Worm (Caenorhabditis elegans) whole organism, mixed stage, embryonic: ENCODE results near the gene col-170.

Experiments used
- M03D4.4 ChIP-seq: sonication (generic microtip); optimal IDR thresholded peaks from 2 replicates; lab custom pipeline; 2017; ENCODE audit warnings: mild to moderate bottlenecking, missing genetic modification characterization, missing compliant biosample characterization
- bed-3 ChIP-seq: fragments of 200-800 bp; sonication (Bioruptor generic); optimal IDR thresholded peaks from 3 replicates; lab custom pipeline; 2018; ENCODE audit warnings: mild to moderate bottlenecking, missing genetic modification characterization, moderate library complexity, missing compliant biosample characterization
- blmp-1 ChIP-seq: fragments of 150-350 bp; optimal IDR thresholded peaks from 2 replicates; lab custom pipeline; 2014; ENCODE audit warnings: missing biosample characterization, missing genetic modification characterization
- ceh-39 ChIP-seq: fragments of 150-350 bp; optimal IDR thresholded peaks from 2 replicates; lab custom pipeline; 2014; ENCODE audit warnings: missing biosample characterization, missing genetic modification characterization
- ceh-43 ChIP-seq: fragments of 200-800 bp; sonication (Bioruptor generic); optimal IDR thresholded peaks from 2 replicates; lab custom pipeline; 2018; ENCODE audit warnings: mild to moderate bottlenecking, missing genetic modification characterization, moderate library complexity, missing compliant biosample characterization
- ceh-83 ChIP-seq: fragments of 200-800 bp; sonication (Bioruptor generic); optimal IDR thresholded peaks from 2 replicates; lab custom pipeline; 2018; ENCODE audit warnings: mild to moderate bottlenecking, missing genetic modification characterization, missing compliant biosample characterization
- cnd-1 ChIP-seq: fragments of 200-800 bp; sonication (Bioruptor generic); optimal IDR thresholded peaks from 2 replicates; lab custom pipeline; 2018; ENCODE audit warnings: mild to moderate bottlenecking, missing genetic modification characterization, missing compliant biosample characterization
- elt-1 ChIP-seq: sonication (generic microtip); optimal IDR thresholded peaks from 2 replicates; lab custom pipeline; 2017; ENCODE audit warnings: missing genetic modification characterization, mild to moderate bottlenecking, missing compliant biosample characterization, antibody characterized with exemption, moderate library complexity, borderline replicate concordance; ENCODE audit not compliant: insufficient read depth
- elt-3 ChIP-seq: fragments of 150-350 bp; optimal IDR thresholded peaks from 2 replicates; lab custom pipeline; 2014; ENCODE audit warnings: missing biosample characterization, missing genetic modification characterization
- flh-1 ChIP-seq: fragments of 200-800 bp; sonication (Bioruptor generic); optimal IDR thresholded peaks from 2 replicates; lab custom pipeline; 2018; ENCODE audit warnings: mild to moderate bottlenecking, missing genetic modification characterization, moderate library complexity, missing compliant biosample characterization
- ham-2 ChIP-seq: fragments of 200-800 bp; sonication (Bioruptor generic); optimal IDR thresholded peaks from 2 replicates; lab custom pipeline; 2018; ENCODE audit warnings: mild to moderate bottlenecking, missing genetic modification characterization, missing compliant biosample characterization
- hlh-1 ChIP-seq: fragments of 150-350 bp; optimal IDR thresholded peaks from 2 replicates; lab custom pipeline; 2014; ENCODE audit warnings: missing biosample characterization, missing genetic modification reagents, missing genetic modification characterization
- lin-13 ChIP-seq: fragments of 150-350 bp; optimal IDR thresholded peaks from 2 replicates; lab custom pipeline; 2014; ENCODE audit warnings: missing biosample characterization, missing genetic modification characterization
- lin-32 ChIP-seq: fragments of 200-800 bp; sonication (Bioruptor generic); optimal IDR thresholded peaks from 2 replicates; lab custom pipeline; 2018; ENCODE audit warnings: mild to moderate bottlenecking, missing genetic modification characterization, missing compliant biosample characterization
- lsy-2 ChIP-seq: fragments of 150-350 bp; optimal IDR thresholded peaks from 2 replicates; lab custom pipeline; 2014; ENCODE audit warnings: missing biosample characterization, missing genetic modification characterization
- mep-1 ChIP-seq: fragments of 150-350 bp; optimal IDR thresholded peaks from 2 replicates; lab custom pipeline; 2017; ENCODE audit warnings: missing biosample characterization, missing genetic modification reagents, missing genetic modification characterization, inconsistent platforms
- mls-2 ChIP-seq: sonication (generic microtip); optimal IDR thresholded peaks from 2 replicates; lab custom pipeline; 2016; ENCODE audit warnings: mild to moderate bottlenecking, missing genetic modification characterization, moderate library complexity, missing compliant biosample characterization
- nhr-12 ChIP-seq: fragments of 150-350 bp; optimal IDR thresholded peaks from 2 replicates; lab custom pipeline; 2014; ENCODE audit warnings: missing biosample characterization, missing genetic modification characterization
- nhr-2 ChIP-seq: fragments of 150-350 bp; optimal IDR thresholded peaks from 2 replicates; lab custom pipeline; 2014; ENCODE audit warnings: missing biosample characterization, missing genetic modification characterization
- nhr-237 ChIP-seq: fragments of 150-350 bp; optimal IDR thresholded peaks from 2 replicates; lab custom pipeline; 2014; ENCODE audit warnings: missing biosample characterization, missing genetic modification characterization
- nhr-28 ChIP-seq: fragments of 150-350 bp; optimal IDR thresholded peaks from 2 replicates; lab custom pipeline; 2014; ENCODE audit warnings: missing biosample characterization, missing genetic modification characterization
- nhr-76 ChIP-seq: sonication (generic microtip); optimal IDR thresholded peaks from 2 replicates; lab custom pipeline; 2017; ENCODE audit warnings: missing biosample characterization, missing genetic modification characterization
- pha-4 ChIP-seq: fragments of 150-350 bp; optimal IDR thresholded peaks from 2 replicates; lab custom pipeline; 2018; ENCODE audit warnings: missing biosample characterization, missing genetic modification reagents, missing genetic modification characterization
- sem-2 ChIP-seq: fragments of 200-800 bp; sonication (Bioruptor generic); optimal IDR thresholded peaks from 2 replicates; lab custom pipeline; 2018; ENCODE audit warnings: mild to moderate bottlenecking, missing genetic modification characterization, missing compliant biosample characterization
- snpc-4 ChIP-seq: fragments of 150-350 bp; optimal IDR thresholded peaks from 2 replicates; lab custom pipeline; 2014; ENCODE audit warnings: missing biosample characterization, missing genetic modification characterization
- tbx-8 ChIP-seq: fragments of 200-800 bp; sonication (Bioruptor generic); optimal IDR thresholded peaks from 2 replicates; lab custom pipeline; 2018; ENCODE audit warnings: mild to moderate bottlenecking, missing genetic modification characterization, moderate library complexity, missing compliant biosample characterization
- unc-39 ChIP-seq: fragments of 150-350 bp; optimal IDR thresholded peaks from 2 replicates; lab custom pipeline; 2014; ENCODE audit warnings: missing biosample characterization, missing genetic modification characterization
- unc-62 ChIP-seq: fragments of 150-350 bp; optimal IDR thresholded peaks from 2 replicates; lab custom pipeline; 2014; ENCODE audit warnings: missing biosample characterization, missing genetic modification reagents, missing genetic modification characterization

The col-170 gene

ce11 chrX:6355030-6355635 lies 23.6 kb downstream of the col-170 start, which contains the start of gene C03B1.5:
C03B1.5 (plus strand) TSS chrX:6355585.
- TF ChIP-seq nhr-28 (tag; lab: Kevin White, UChicago) (no peak), ceh-43 (GFP tag; lab: Kevin White, UChicago) (no peak), lsy-2 (no peak), blmp-1 (tag; lab: Kevin White, UChicago) (no peak), snpc-4 (no peak), tbx-8 (GFP tag; lab: Kevin White, UChicago) (no peak), lin-32 (GFP tag; lab: Kevin White, UChicago) (no peak)

- TF ChIP-seq ceh-83 (GFP tag; lab: Kevin White, UChicago) (no peak), nhr-28 (tag; lab: Kevin White, UChicago) (no peak), unc-39 (tag; lab: Kevin White, UChicago) (no peak), nhr-12 (tag; lab: Kevin White, UChicago) (no peak), tbx-8 (GFP tag; lab: Kevin White, UChicago) (no peak), M03D4.4 (tag; lab: Kevin White, UChicago) (no peak), ham-2 (GFP tag; lab: Kevin White, UChicago) (no peak), lin-13 (tag; lab: Kevin White, UChicago) (no peak), lin-32 (GFP tag; lab: Kevin White, UChicago) (no peak), nhr-2 (tag; lab: Kevin White, UChicago) (no peak)
Observed at ce11 chrX:6357772-6358171, 26.3 kb downstream of the col-170 start, which contains the start of gene C03B1.10. C03B1.10 (minus strand) TSS chrX:6357872.

ce11 chrX:6360077-6360476 lies 28.6 kb downstream of the col-170 start:
- no peak for TF ChIP-seq nhr-76 (tag; lab: Kevin White, UChicago)
- TF ChIP-seq mep-1 (tag; lab: Kevin White, UChicago): no peak
- no peak for TF ChIP-seq bed-3
- no peak for TF ChIP-seq hlh-1
- TF ChIP-seq mls-2 (tag; lab: Kevin White, UChicago): no peak
- TF ChIP-seq sem-2: no peak
- TF ChIP-seq nhr-12 (tag; lab: Kevin White, UChicago): no peak
- TF ChIP-seq elt-3 (tag; lab: Kevin White, UChicago): no peak
- no peak for TF ChIP-seq ceh-39
- TF ChIP-seq lsy-2: no peak
- TF ChIP-seq blmp-1 (tag; lab: Kevin White, UChicago): no peak
- TF ChIP-seq flh-1 (GFP tag; lab: Kevin White, UChicago): no peak
- no peak for TF ChIP-seq lin-32 (GFP tag; lab: Kevin White, UChicago)

ce11 chrX:6360658-6361057 lies 29.1 kb downstream of the col-170 start, which contains the start of gene C03B1.14:
C03B1.14 (minus strand) TSS chrX:6360758.
- no peak for TF ChIP-seq ham-2 (GFP tag; lab: Kevin White, UChicago)
- no peak for TF ChIP-seq elt-1 (tag; lab: Kevin White, UChicago)

ce11 chrX:6364196-6364595 lies 32.7 kb downstream of the col-170 start, which contains the start of gene C03B1.4:
C03B1.4 (plus strand) TSS chrX:6364496.
- no peak for TF ChIP-seq lsy-2

- TF ChIP-seq nhr-28 (tag; lab: Kevin White, UChicago) (no peak), blmp-1 (tag; lab: Kevin White, UChicago) (no peak), cnd-1 (tag; lab: Kevin White, UChicago) (no peak), unc-62 (GFP tag; lab: Kevin White, UChicago) (no peak), ceh-39 (no peak), ham-2 (GFP tag; lab: Kevin White, UChicago) (no peak), nhr-76 (tag; lab: Kevin White, UChicago) (no peak), nhr-12 (tag; lab: Kevin White, UChicago) (no peak), mls-2 (tag; lab: Kevin White, UChicago) (no peak), nhr-2 (tag; lab: Kevin White, UChicago) (no peak), lin-32 (GFP tag; lab: Kevin White, UChicago) (no peak), mep-1 (tag; lab: Kevin White, UChicago) (no peak), nhr-237 (tag; lab: Kevin White, UChicago) (no peak), pha-4 (tag; lab: Kevin White, UChicago) (no peak), hlh-1 (no peak), flh-1 (GFP tag; lab: Kevin White, UChicago) (no peak), ceh-43 (GFP tag; lab: Kevin White, UChicago) (no peak)
Observed at ce11 chrX:6365715-6366114, 34.2 kb downstream of the col-170 start, which contains the start of gene C03B1.3. C03B1.3 (plus strand) TSS chrX:6366015.
